Worm (Caenorhabditis elegans): ENCODE measurements around the gene irld-65.

The irld-65 gene

ce11 chrII:2975561-2976230, 37.9 kb upstream of the irld-65 start:
- TF ChIP-seq sea-1 (GFP tag; conservative IDR thresholded peaks at IDR 0.05) (no peak), flt-1 (GFP tag; IDR thresholded peaks at IDR 0.05) (no peak), scrt-1 (GFP tag; IDR thresholded peaks at IDR 0.05) (no peak), ama-1 (optimal IDR thresholded peaks at IDR 0.05) (no peak), ceh-36 (tag; optimal IDR thresholded peaks at IDR 0.05) (no peak), F13C5.2 (tag; optimal IDR thresholded peaks at IDR 0.05) (no peak), tbx-37 (GFP tag; conservative IDR thresholded peaks at IDR 0.05) (no peak), hnd-1 (tag; optimal IDR thresholded peaks at IDR 0.05) (no peak), pes-1 (GFP tag; IDR thresholded peaks at IDR 0.05) (no peak), aly-1 (tag; optimal IDR thresholded peaks at IDR 0.05) (no peak), ceh-13 (GFP tag; optimal IDR thresholded peaks at IDR 0.05) (no peak), ets-7 (tag; optimal IDR thresholded peaks at IDR 0.05) (no peak), B0310.2 (tag; optimal IDR thresholded peaks at IDR 0.05) (no peak), hmg-4 (GFP tag; optimal IDR thresholded peaks at IDR 0.05) (no peak), hmbx-1 (tag; optimal IDR thresholded peaks at IDR 0.05) (no peak), tra-4 (tag; optimal IDR thresholded peaks at IDR 0.05) (no peak), tbx-11 (GFP tag; IDR thresholded peaks at IDR 0.05) (no peak)

- TF ChIP-seq tra-4 (tag; optimal IDR thresholded peaks at IDR 0.05) (no peak), tbx-11 (GFP tag; IDR thresholded peaks at IDR 0.05) (no peak), scrt-1 (GFP tag; IDR thresholded peaks at IDR 0.05) (no peak), ceh-36 (tag; optimal IDR thresholded peaks at IDR 0.05) (no peak), hmg-4 (GFP tag; optimal IDR thresholded peaks at IDR 0.05) (peak; percentile 9), pes-1 (GFP tag; IDR thresholded peaks at IDR 0.05) (0 out of 2 replicates have a peak, but pooled peaks have one; percentile 29), flt-1 (GFP tag; IDR thresholded peaks at IDR 0.05) (peak; percentile 21; the same call in 1 of the 2 replicates), ceh-13 (GFP tag; optimal IDR thresholded peaks at IDR 0.05) (no peak), hmbx-1 (tag; optimal IDR thresholded peaks at IDR 0.05) (no peak), hnd-1 (tag; optimal IDR thresholded peaks at IDR 0.05) (no peak), F13C5.2 (tag; optimal IDR thresholded peaks at IDR 0.05) (peak; percentile 11)
These were observed 36.2 kb upstream of the irld-65 start for ce11 chrII:2973940-2974402.

- no peak for TF ChIP-seq aly-1 (tag; optimal IDR thresholded peaks at IDR 0.05)
- no peak for TF ChIP-seq flt-1 (GFP tag; IDR thresholded peaks at IDR 0.05)
- no peak for TF ChIP-seq ets-7 (tag; optimal IDR thresholded peaks at IDR 0.05)
- TF ChIP-seq hmg-4 (GFP tag; optimal IDR thresholded peaks at IDR 0.05) = no peak
- TF ChIP-seq ceh-36 (tag; optimal IDR thresholded peaks at IDR 0.05) = no peak
- TF ChIP-seq ceh-13 (GFP tag; optimal IDR thresholded peaks at IDR 0.05) = no peak
- no peak for TF ChIP-seq F13C5.2 (tag; optimal IDR thresholded peaks at IDR 0.05)
- TF ChIP-seq ama-1 (optimal IDR thresholded peaks at IDR 0.05) = no peak
- no peak for TF ChIP-seq hnd-1 (tag; optimal IDR thresholded peaks at IDR 0.05)
- no peak for TF ChIP-seq tbx-11 (GFP tag; IDR thresholded peaks at IDR 0.05)
- TF ChIP-seq tra-4 (tag; optimal IDR thresholded peaks at IDR 0.05) = no peak
These were observed 29.3 kb upstream of the irld-65 start for ce11 chrII:2967064-2967463.

ce11 chrII:2966350-2966749, 28.6 kb upstream of the irld-65 start:
- TF ChIP-seq tra-4 (tag; optimal IDR thresholded peaks at IDR 0.05) = no peak

- TF ChIP-seq hnd-1 (tag; optimal IDR thresholded peaks at IDR 0.05) (no peak), ets-7 (tag; optimal IDR thresholded peaks at IDR 0.05) (no peak), ceh-36 (tag; optimal IDR thresholded peaks at IDR 0.05) (no peak), hmbx-1 (tag; optimal IDR thresholded peaks at IDR 0.05) (no peak), B0310.2 (tag; optimal IDR thresholded peaks at IDR 0.05) (no peak), ceh-13 (GFP tag; optimal IDR thresholded peaks at IDR 0.05) (no peak), aly-1 (tag; optimal IDR thresholded peaks at IDR 0.05) (no peak), F13C5.2 (tag; optimal IDR thresholded peaks at IDR 0.05) (no peak), tra-4 (tag; optimal IDR thresholded peaks at IDR 0.05) (no peak), flt-1 (GFP tag; IDR thresholded peaks at IDR 0.05) (no peak), tbx-37 (GFP tag; conservative IDR thresholded peaks at IDR 0.05) (no peak), sea-1 (GFP tag; conservative IDR thresholded peaks at IDR 0.05) (no peak), hmg-4 (GFP tag; optimal IDR thresholded peaks at IDR 0.05) (no peak), scrt-1 (GFP tag; IDR thresholded peaks at IDR 0.05) (no peak)
These were observed 27.7 kb upstream of the irld-65 start for ce11 chrII:2965215-2965998.

- TF ChIP-seq hmbx-1 (tag; optimal IDR thresholded peaks at IDR 0.05) (no peak), sea-1 (GFP tag; conservative IDR thresholded peaks at IDR 0.05) (no peak), tra-4 (tag; optimal IDR thresholded peaks at IDR 0.05) (no peak), F13C5.2 (tag; optimal IDR thresholded peaks at IDR 0.05) (no peak), ceh-36 (tag; optimal IDR thresholded peaks at IDR 0.05) (no peak), tbx-11 (GFP tag; IDR thresholded peaks at IDR 0.05) (no peak), B0310.2 (tag; optimal IDR thresholded peaks at IDR 0.05) (no peak), tbx-37 (GFP tag; conservative IDR thresholded peaks at IDR 0.05) (no peak), flt-1 (GFP tag; IDR thresholded peaks at IDR 0.05) (no peak), aly-1 (tag; optimal IDR thresholded peaks at IDR 0.05) (no peak), scrt-1 (GFP tag; IDR thresholded peaks at IDR 0.05) (no peak), ceh-13 (GFP tag; optimal IDR thresholded peaks at IDR 0.05) (no peak)
These were observed 25.9 kb upstream of the irld-65 start for ce11 chrII:2963619-2964018.

ce11 chrII:2962531-2963164, 24.9 kb upstream of the irld-65 start:
- TF ChIP-seq hmbx-1 (tag; optimal IDR thresholded peaks at IDR 0.05) = no peak
- TF ChIP-seq ets-7 (tag; optimal IDR thresholded peaks at IDR 0.05) = no peak
- TF ChIP-seq tbx-37 (GFP tag; conservative IDR thresholded peaks at IDR 0.05) = no peak
- TF ChIP-seq sea-1 (GFP tag; conservative IDR thresholded peaks at IDR 0.05) = no peak
- no peak for TF ChIP-seq ceh-36 (tag; optimal IDR thresholded peaks at IDR 0.05)
- TF ChIP-seq F13C5.2 (tag; optimal IDR thresholded peaks at IDR 0.05) = no peak
- TF ChIP-seq hmg-4 (GFP tag; optimal IDR thresholded peaks at IDR 0.05) = no peak
- TF ChIP-seq flt-1 (GFP tag; IDR thresholded peaks at IDR 0.05) = no peak
- no peak for TF ChIP-seq tra-4 (tag; optimal IDR thresholded peaks at IDR 0.05)
- no peak for TF ChIP-seq tbx-11 (GFP tag; IDR thresholded peaks at IDR 0.05)
- no peak for TF ChIP-seq scrt-1 (GFP tag; IDR thresholded peaks at IDR 0.05)
- no peak for TF ChIP-seq B0310.2 (tag; optimal IDR thresholded peaks at IDR 0.05)
- no peak for TF ChIP-seq ceh-13 (GFP tag; optimal IDR thresholded peaks at IDR 0.05)
- no peak for TF ChIP-seq hnd-1 (tag; optimal IDR thresholded peaks at IDR 0.05)
